Fruit fly (Drosophila melanogaster) whole organism, embryonic: ENCODE measurements around the gene Dbx.

Source experiments
- Abd-B ChIP-seq: fragments of 200-800 bp; sonication (Bioruptor generic); optimal IDR thresholded peaks from 2 replicates; lab custom pipeline; 2018; ENCODE audit warnings: missing biosample characterization, mild to moderate bottlenecking, missing genetic modification characterization, moderate library complexity
- Antp ChIP-seq: fragments of 200-800 bp; sonication (Bioruptor generic); optimal IDR thresholded peaks from 3 replicates; lab custom pipeline; 2016; ENCODE audit warnings: missing biosample characterization, missing genetic modification characterization
- Bdp1 ChIP-seq: fragments of 200-800 bp; sonication (Bioruptor generic); optimal IDR thresholded peaks from 3 replicates; lab custom pipeline; 2016; ENCODE audit warnings: missing biosample characterization, missing genetic modification characterization
- Blimp-1 ChIP-seq: fragments of 200-800 bp; sonication (Bioruptor generic); optimal IDR thresholded peaks from 3 replicates; lab custom pipeline; 2018; ENCODE audit warnings: missing biosample characterization, missing genetic modification characterization, mild to moderate bottlenecking, moderate library complexity, missing genetic modification reagents
- CG10209 ChIP-seq: fragments of 200-800 bp; sonication (Bioruptor generic); optimal IDR thresholded peaks from 3 replicates; lab custom pipeline; 2017; ENCODE audit warnings: missing biosample characterization, mild to moderate bottlenecking, missing genetic modification characterization, missing genetic modification reagents
- CG1024 ChIP-seq: fragments of 200-800 bp; sonication (Bioruptor generic); IDR thresholded peaks from 2 replicates; pipeline ENCODE4 v1.3.6; 2022; ENCODE audit warnings: missing biosample characterization, missing genetic modification characterization
- CG10959 ChIP-seq: fragments of 200-800 bp; sonication (Bioruptor generic); IDR thresholded peaks from 2 replicates; pipeline ENCODE4 v1.3.6; 2022; ENCODE audit warnings: missing biosample characterization, missing genetic modification characterization
- CG11398 ChIP-seq: fragments of 200-800 bp; sonication (Bioruptor generic); optimal IDR thresholded peaks from 2 replicates; lab custom pipeline; 2016; ENCODE audit warnings: missing biosample characterization, missing genetic modification characterization
- CG12071 ChIP-seq: fragments of 200-800 bp; sonication (Bioruptor generic); optimal IDR thresholded peaks from 3 replicates; lab custom pipeline; 2018; ENCODE audit warnings: missing biosample characterization, mild to moderate bottlenecking, missing genetic modification characterization
- CG12219 ChIP-seq: fragments of 200-800 bp; sonication (Bioruptor generic); optimal IDR thresholded peaks from 3 replicates; lab custom pipeline; 2018; ENCODE audit warnings: missing biosample characterization, mild to moderate bottlenecking, missing genetic modification characterization
- CG12942 ChIP-seq: fragments of 200-800 bp; sonication (Bioruptor generic); optimal IDR thresholded peaks from 3 replicates; lab custom pipeline; 2016; ENCODE audit warnings: missing biosample characterization, missing genetic modification characterization
- CG15269 ChIP-seq: fragments of 200-800 bp; sonication (Bioruptor generic); optimal IDR thresholded peaks from 2 replicates; lab custom pipeline; 2018; ENCODE audit warnings: missing biosample characterization, mild to moderate bottlenecking, missing genetic modification characterization, moderate library complexity
- CG1602 ChIP-seq: fragments of 200-800 bp; sonication (Bioruptor generic); optimal IDR thresholded peaks from 3 replicates; lab custom pipeline; 2016; ENCODE audit warnings: missing biosample characterization, missing genetic modification characterization
- CG1603 ChIP-seq: fragments of 200-800 bp; sonication (Bioruptor generic); optimal IDR thresholded peaks from 2 replicates; lab custom pipeline; 2019; ENCODE audit warnings: missing biosample characterization, mild to moderate bottlenecking, missing genetic modification characterization, moderate library complexity
- CG16863 ChIP-seq: fragments of 200-800 bp; sonication (Bioruptor generic); optimal IDR thresholded peaks from 3 replicates; lab custom pipeline; 2016; ENCODE audit warnings: missing biosample characterization, missing genetic modification characterization
- CG17359 ChIP-seq: fragments of 200-800 bp; sonication (Bioruptor generic); optimal IDR thresholded peaks from 3 replicates; lab custom pipeline; 2018; ENCODE audit warnings: missing biosample characterization, mild to moderate bottlenecking, missing genetic modification characterization, moderate library complexity
- CG17612 ChIP-seq: fragments of 200-800 bp; sonication (Bioruptor generic); IDR thresholded peaks from 2 replicates; pipeline ENCODE4 v1.3.6; 2022; ENCODE audit warnings: missing biosample characterization, missing genetic modification characterization
- CG31388 ChIP-seq: fragments of 200-800 bp; sonication (Bioruptor generic); optimal IDR thresholded peaks from 2 replicates; lab custom pipeline; 2016; ENCODE audit warnings: missing biosample characterization, missing genetic modification characterization
- CG32532 ChIP-seq: fragments of 200-800 bp; sonication (Bioruptor generic); IDR thresholded peaks from 2 replicates; pipeline ENCODE4 v1.3.6; 2022; ENCODE audit warnings: missing biosample characterization, missing genetic modification characterization
- CG33557 ChIP-seq: fragments of 200-800 bp; sonication (Bioruptor generic); optimal IDR thresholded peaks from 2 replicates; lab custom pipeline; 2019; ENCODE audit warnings: missing biosample characterization, mild to moderate bottlenecking, missing genetic modification characterization, moderate library complexity
- CG4360 ChIP-seq: fragments of 200-800 bp; sonication (Bioruptor generic); IDR thresholded peaks from 2 replicates; pipeline ENCODE4 v1.3.6; 2022; ENCODE audit warnings: missing biosample characterization, missing genetic modification characterization
- CG6175 ChIP-seq: fragments of 200-800 bp; sonication (Bioruptor generic); IDR thresholded peaks from 3 replicates; pipeline ENCODE4 v1.3.6; 2022; ENCODE audit warnings: missing biosample characterization, missing genetic modification characterization
- CG6272 ChIP-seq: fragments of 200-800 bp; sonication (Bioruptor generic); IDR thresholded peaks from 2 replicates; pipeline ENCODE4 v1.3.6; 2022; ENCODE audit warnings: missing biosample characterization, missing genetic modification characterization
- CG7372 ChIP-seq: fragments of 200-800 bp; sonication (Bioruptor generic); IDR thresholded peaks from 2 replicates; pipeline ENCODE4 v1.3.6; 2022; ENCODE audit warnings: missing biosample characterization, missing genetic modification characterization
- CG7786 ChIP-seq: fragments of 200-800 bp; sonication (Bioruptor generic); optimal IDR thresholded peaks from 2 replicates; lab custom pipeline; 2016; ENCODE audit warnings: missing biosample characterization, missing genetic modification characterization
- CG8478 ChIP-seq: fragments of >200 bp; optimal IDR thresholded peaks from 2 replicates; lab custom pipeline; 2018
- CG8765 ChIP-seq: fragments of 200-800 bp; sonication (Bioruptor generic); IDR thresholded peaks from 2 replicates; pipeline ENCODE4 v1.3.6; 2022; ENCODE audit warnings: missing biosample characterization, missing genetic modification characterization
- Dbx ChIP-seq: fragments of 200-800 bp; sonication (Bioruptor generic); IDR thresholded peaks from 3 replicates; pipeline ENCODE4 v1.3.6; 2022; ENCODE audit warnings: missing biosample characterization, missing genetic modification characterization
- Dref ChIP-seq: fragments of 200-800 bp; sonication (Bioruptor generic); IDR thresholded peaks from 2 replicates; pipeline ENCODE4 v1.3.6; 2022; ENCODE audit warnings: missing biosample characterization, missing genetic modification characterization
- Jarid2 ChIP-seq: fragments of 200-800 bp; sonication (Bioruptor generic); optimal IDR thresholded peaks from 3 replicates; lab custom pipeline; 2017; ENCODE audit warnings: mild to moderate bottlenecking, missing biosample characterization, missing genetic modification reagents, missing genetic modification characterization
- Max ChIP-seq: fragments of 200-800 bp; sonication (Bioruptor generic); optimal IDR thresholded peaks from 2 replicates; lab custom pipeline; 2016; ENCODE audit warnings: missing biosample characterization, mild to moderate bottlenecking, missing genetic modification characterization
- NC2β ChIP-seq: fragments of 200-800 bp; sonication (Bioruptor generic); optimal IDR thresholded peaks from 2 replicates; lab custom pipeline; 2016; ENCODE audit warnings: missing biosample characterization, missing genetic modification characterization
- NFAT ChIP-seq: fragments of 200-800 bp; sonication (Bioruptor generic); IDR thresholded peaks from 2 replicates; pipeline ENCODE4 v1.3.6; 2022; ENCODE audit warnings: missing biosample characterization, missing genetic modification characterization
- Vsx1 ChIP-seq: fragments of 200-800 bp; sonication (Bioruptor generic); optimal IDR thresholded peaks from 2 replicates; lab custom pipeline; 2017; ENCODE audit warnings: missing biosample characterization, mild to moderate bottlenecking, missing genetic modification characterization, missing genetic modification reagents
- Xrp1 ChIP-seq: fragments of 200-800 bp; sonication (Bioruptor generic); IDR thresholded peaks from 2 replicates; pipeline ENCODE4 v1.3.6; 2022; ENCODE audit warnings: missing biosample characterization, missing genetic modification characterization
- al ChIP-seq: fragments of 200-800 bp; sonication (Bioruptor generic); IDR thresholded peaks from 2 replicates; pipeline ENCODE4 v1.3.6; 2022; ENCODE audit warnings: missing biosample characterization, missing genetic modification characterization
- ase ChIP-seq: fragments of 200-800 bp; sonication (Bioruptor generic); IDR thresholded peaks from 3 replicates; pipeline ENCODE4 v1.3.6; 2022; ENCODE audit warnings: missing biosample characterization, missing genetic modification characterization
- cg ChIP-seq: fragments of 200-800 bp; sonication (Bioruptor generic); optimal IDR thresholded peaks from 3 replicates; lab custom pipeline; 2019; ENCODE audit warnings: missing biosample characterization, mild to moderate bottlenecking, missing genetic modification characterization, moderate library complexity
- crol ChIP-seq: fragments of 200-800 bp; sonication (Bioruptor generic); IDR thresholded peaks from 2 replicates; pipeline ENCODE4 v1.3.6; 2022; ENCODE audit warnings: missing biosample characterization, missing genetic modification characterization
- da ChIP-seq: fragments of 200-800 bp; sonication (Bioruptor generic); optimal IDR thresholded peaks from 2 replicates; lab custom pipeline; 2016; ENCODE audit warnings: missing biosample characterization, missing genetic modification characterization
- dan ChIP-seq: fragments of 200-800 bp; sonication (Bioruptor generic); IDR thresholded peaks from 2 replicates; pipeline ENCODE4 v1.3.6; 2022; ENCODE audit warnings: missing biosample characterization, missing genetic modification characterization
- dpn ChIP-seq, 2 experiments: fragments of 200-800 bp; sonication (Bioruptor generic); optimal IDR thresholded peaks; 3 replicates each; lab custom pipeline; 2016; ENCODE audit warnings: missing biosample characterization in 2 of 2, missing genetic modification characterization in 2 of 2
- en ChIP-seq: fragments of 200-800 bp; sonication (Bioruptor generic); optimal IDR thresholded peaks from 2 replicates; lab custom pipeline; 2016; ENCODE audit warnings: missing biosample characterization, missing genetic modification characterization
- lilli ChIP-seq: fragments of 200-800 bp; sonication (Bioruptor generic); optimal IDR thresholded peaks from 3 replicates; lab custom pipeline; 2016; ENCODE audit warnings: missing biosample characterization, missing genetic modification characterization
- lmd ChIP-seq: fragments of 200-800 bp; sonication (Bioruptor generic); IDR thresholded peaks from 2 replicates; pipeline ENCODE4 v1.3.6; 2022; ENCODE audit warnings: missing biosample characterization, missing genetic modification characterization
- otp ChIP-seq: fragments of 200-800 bp; sonication (Bioruptor generic); IDR thresholded peaks from 3 replicates; pipeline ENCODE4, ENCODE4 v1.3.6; 2022; ENCODE audit warnings: missing biosample characterization, missing genetic modification characterization
- phol ChIP-seq: fragments of 200-800 bp; sonication (Bioruptor generic); optimal IDR thresholded peaks from 3 replicates; lab custom pipeline; 2018; ENCODE audit warnings: missing biosample characterization, mild to moderate bottlenecking, missing genetic modification characterization, moderate library complexity
- sisA ChIP-seq: fragments of 200-800 bp; sonication (Bioruptor generic); IDR thresholded peaks from 2 replicates; pipeline ENCODE4 v1.3.6; 2022; ENCODE audit warnings: missing biosample characterization, missing genetic modification characterization
- stwl ChIP-seq: fragments of 200-800 bp; sonication (Bioruptor generic); optimal IDR thresholded peaks from 3 replicates; lab custom pipeline; 2018; ENCODE audit warnings: missing biosample characterization, mild to moderate bottlenecking, missing genetic modification characterization, moderate library complexity
- sug ChIP-seq: fragments of 200-800 bp; optimal IDR thresholded peaks from 2 replicates; lab custom pipeline; 2019; ENCODE audit warnings: missing biosample characterization, mild to moderate bottlenecking, missing genetic modification characterization, moderate library complexity
- zf30C ChIP-seq: fragments of 200-800 bp; sonication (Bioruptor generic); optimal IDR thresholded peaks from 3 replicates; lab custom pipeline; 2018; ENCODE audit warnings: missing biosample characterization, mild to moderate bottlenecking, missing genetic modification characterization
- zfh1 ChIP-seq: fragments of 200-800 bp; sonication (Bioruptor generic); IDR thresholded peaks from 3 replicates; pipeline ENCODE4 v1.3.6; 2022; ENCODE audit warnings: missing biosample characterization, missing genetic modification characterization

Gene Dbx

dm6 chr3L:1962964-1963363, 41.9 kb downstream of the Dbx start, which contains the start of gene SCOT (continued):
- 0 out of 2 replicates have a peak, but pooled peaks have one; percentile 40 for TF ChIP-seq dan
- TF ChIP-seq Max (GFP tag; lab: Kevin White, UChicago), result no peak
- peak; percentile 69 for TF ChIP-seq CG16863 (GFP tag; lab: Kevin White, UChicago)
- peak; percentile 80 for TF ChIP-seq otp (GFP tag; lab: Robert Waterston, UW)
- TF ChIP-seq al (GFP tag; lab: Robert Waterston, UW), result peak; percentile 43; the same call in 1 of the 2 replicates
- no peak for TF ChIP-seq CG12942
- TF ChIP-seq dpn (GFP tag; optimal IDR thresholded peaks at IDR 0.05; lab: Kevin White, UChicago), result peak; percentile 60 to 76
- no peak for TF ChIP-seq CG33557 (GFP tag; lab: Kevin White, UChicago)
- no peak for TF ChIP-seq CG31388 (GFP tag; lab: Kevin White, UChicago)
- TF ChIP-seq stwl, result no peak
- peak; percentile 17; the same call in 1 of the 2 replicates for TF ChIP-seq crol (GFP tag; lab: Robert Waterston, UW)
- TF ChIP-seq CG15269 (tag; lab: Kevin White, UChicago), result no peak
- no peak for TF ChIP-seq Jarid2
- peak; percentile 39; the same call in 1 of the 2 replicates for TF ChIP-seq CG4360 (GFP tag; lab: Robert Waterston, UW)
- peak; percentile 50; the same call in 1 of the 2 replicates for TF ChIP-seq CG6272 (GFP tag; lab: Robert Waterston, UW)
- TF ChIP-seq Xrp1 (GFP tag; lab: Robert Waterston, UW), result peak; percentile 86
- TF ChIP-seq cg, result no peak
- TF ChIP-seq CG7786 (GFP tag; lab: Kevin White, UChicago), result peak; percentile 68
- TF ChIP-seq CG17359 (tag; lab: Kevin White, UChicago), result no peak
- no peak for TF ChIP-seq Bdp1
- peak; percentile 13; the same call in 1 of the 3 replicates for TF ChIP-seq Dbx
- peak; percentile 65 for TF ChIP-seq CG10959
- TF ChIP-seq CG11398 (GFP tag; lab: Kevin White, UChicago), result peak; percentile 73
- peak; percentile 66 for TF ChIP-seq CG10209
- no peak for TF ChIP-seq CG1603 (tag; lab: Kevin White, UChicago)
- TF ChIP-seq ase (GFP tag; lab: Robert Waterston, UW), result peak; percentile 78
- peak; percentile 45 for TF ChIP-seq CG12071 (GFP tag; lab: Kevin White, UChicago)
- TF ChIP-seq CG1024 (GFP tag; lab: Robert Waterston, UW), result peak; percentile 66
- peak; percentile 57; the same call in 1 of the 2 replicates for TF ChIP-seq CG7372
- TF ChIP-seq CG17612, result 0 out of 2 replicates have a peak, but pooled peaks have one; percentile 45
- peak; percentile 75 for TF ChIP-seq CG12219
- no peak for TF ChIP-seq zf30C (GFP tag; lab: Kevin White, UChicago)
- peak; percentile 62 for TF ChIP-seq da
- peak; percentile 72 for TF ChIP-seq CG32532
- peak; percentile 3 for TF ChIP-seq Abd-B
- TF ChIP-seq CG8765 (GFP tag; lab: Robert Waterston, UW), result no peak; the same call in 1 of the 2 replicates
- peak; percentile 77 for TF ChIP-seq sisA (GFP tag; lab: Robert Waterston, UW)
- TF ChIP-seq CG6175, result peak; percentile 52; the same call in 1 of the 3 replicates
- no peak for TF ChIP-seq NFAT
- peak; percentile 52 for TF ChIP-seq phol
- no peak for TF ChIP-seq CG8478
- TF ChIP-seq Dref, result no peak
- no peak for TF ChIP-seq Vsx1 (GFP tag; lab: Kevin White, UChicago)
- peak; percentile 82 for TF ChIP-seq lmd (GFP tag; lab: Robert Waterston, UW)
- no peak for TF ChIP-seq sug
- peak; percentile 58 for TF ChIP-seq NC2β
- no peak for TF ChIP-seq lilli (GFP tag; lab: Kevin White, UChicago)
- TF ChIP-seq CG1602 (GFP tag; lab: Kevin White, UChicago), result peak; percentile 63
- peak; percentile 85 for TF ChIP-seq zfh1 (GFP tag; lab: Robert Waterston, UW)
- TF ChIP-seq Blimp-1 (GFP tag; lab: Kevin White, UChicago), result no peak
- TF ChIP-seq en (GFP tag; lab: Kevin White, UChicago), result no peak
- TF ChIP-seq Antp (GFP tag; lab: Kevin White, UChicago), result peak; percentile 41
